Worm (Caenorhabditis elegans) whole organism, late embryonic: Measurements from ENCODE around the gene srd-69.

Experiments
- C38D4.7 ChIP-seq: fragments of 200-800 bp; sonication (Bioruptor generic); optimal IDR thresholded peaks from 2 replicates; lab custom pipeline; 2018; ENCODE audit warnings: mild to moderate bottlenecking, missing genetic modification characterization, moderate library complexity, missing compliant biosample characterization
- K02D7.2 ChIP-seq: sonication (generic microtip); optimal IDR thresholded peaks from 2 replicates; lab custom pipeline; 2017; ENCODE audit warnings: mild to moderate bottlenecking, missing genetic modification characterization, missing compliant biosample characterization
- Y22D7AL.16 ChIP-seq: sonication (generic microtip); optimal IDR thresholded peaks from 2 replicates; lab custom pipeline; 2016; ENCODE audit warnings: missing genetic modification characterization, missing compliant biosample characterization
- ahr-1 ChIP-seq: sonication (generic microtip); optimal IDR thresholded peaks from 2 replicates; lab custom pipeline; 2016; ENCODE audit warnings: missing genetic modification characterization, missing compliant biosample characterization
- ama-1 ChIP-seq: fragments of 150-350 bp; optimal IDR thresholded peaks from 2 replicates; lab custom pipeline; 2014
- ceh-14 ChIP-seq: sonication (generic microtip); optimal IDR thresholded peaks from 2 replicates; lab custom pipeline; 2016; ENCODE audit warnings: missing genotype, missing genetic modification characterization, missing compliant biosample characterization
- ceh-31 ChIP-seq: sonication (generic microtip); optimal IDR thresholded peaks from 2 replicates; lab custom pipeline; 2016; ENCODE audit warnings: missing genetic modification characterization, missing compliant biosample characterization
- ceh-45 ChIP-seq: fragments of 200-800 bp; sonication (Bioruptor generic); IDR thresholded peaks from 2 replicates; pipeline ENCODE4 v1.3.6; 2022; ENCODE audit warnings: missing genetic modification reagents, missing genetic modification characterization, missing compliant biosample characterization
- ceh-48 ChIP-seq: sonication (generic microtip); optimal IDR thresholded peaks from 2 replicates; lab custom pipeline; 2016; ENCODE audit warnings: missing genetic modification characterization, inconsistent platforms, missing compliant biosample characterization
- ceh-6 ChIP-seq: fragments of 200-800 bp; sonication (Bioruptor generic); optimal IDR thresholded peaks from 2 replicates; lab custom pipeline; 2018; ENCODE audit warnings: mild to moderate bottlenecking, missing genetic modification characterization, missing compliant biosample characterization
- dve-1 ChIP-seq: sonication (generic microtip); optimal IDR thresholded peaks from 2 replicates; lab custom pipeline; 2017; ENCODE audit warnings: antibody characterized with exemption, mild to moderate bottlenecking, missing genetic modification characterization, missing compliant biosample characterization
- elt-2 ChIP-seq: sonication (generic microtip); optimal IDR thresholded peaks from 2 replicates; lab custom pipeline; 2016; ENCODE audit warnings: missing genetic modification reagents, missing genetic modification characterization, missing compliant biosample characterization
- ets-4 ChIP-seq: sonication (generic microtip); optimal IDR thresholded peaks from 2 replicates; lab custom pipeline; 2016; ENCODE audit warnings: missing genetic modification characterization, missing compliant biosample characterization
- eyg-1 ChIP-seq: sonication (generic microtip); optimal IDR thresholded peaks from 2 replicates; lab custom pipeline; 2016; ENCODE audit warnings: missing genotype, missing genetic modification characterization, missing compliant biosample characterization
- fkh-10 ChIP-seq: fragments of 150-350 bp; optimal IDR thresholded peaks from 2 replicates; lab custom pipeline; 2014; ENCODE audit warnings: missing biosample characterization, missing genetic modification reagents, missing genetic modification characterization
- hlh-15 ChIP-seq: sonication (generic microtip); optimal IDR thresholded peaks from 2 replicates; lab custom pipeline; 2016; ENCODE audit warnings: missing genetic modification characterization, missing compliant biosample characterization
- hlh-30 ChIP-seq: sonication (generic microtip); optimal IDR thresholded peaks from 2 replicates; lab custom pipeline; 2017; ENCODE audit warnings: antibody characterized with exemption, missing genetic modification characterization, missing compliant biosample characterization; ENCODE audit not compliant: insufficient read depth
- lin-11 ChIP-seq: fragments of 200-800 bp; sonication (Bioruptor generic); optimal IDR thresholded peaks from 2 replicates; lab custom pipeline; 2018; ENCODE audit warnings: mild to moderate bottlenecking, missing genetic modification characterization, missing compliant biosample characterization
- madf-2 ChIP-seq: sonication (generic microtip); optimal IDR thresholded peaks from 2 replicates; lab custom pipeline; 2017; ENCODE audit warnings: missing genetic modification characterization, missing compliant biosample characterization
- mec-3 ChIP-seq: sonication (generic microtip); optimal IDR thresholded peaks from 2 replicates; lab custom pipeline; 2016; ENCODE audit warnings: borderline replicate concordance, missing genetic modification characterization, missing compliant biosample characterization
- nfya-1 ChIP-seq: sonication (generic microtip); optimal IDR thresholded peaks from 2 replicates; lab custom pipeline; 2017; ENCODE audit warnings: missing genetic modification characterization, mild to moderate bottlenecking, missing compliant biosample characterization, antibody characterized with exemption, moderate library complexity
- nhr-11 ChIP-seq: fragments of 150-350 bp; optimal IDR thresholded peaks from 2 replicates; lab custom pipeline; 2014; ENCODE audit warnings: missing biosample characterization, missing genetic modification characterization
- nhr-232 ChIP-seq: sonication (generic microtip); optimal IDR thresholded peaks from 2 replicates; lab custom pipeline; 2016; ENCODE audit warnings: missing genetic modification characterization, missing compliant biosample characterization
- npax-4 ChIP-seq: sonication (generic microtip); optimal IDR thresholded peaks from 2 replicates; lab custom pipeline; 2016; ENCODE audit warnings: missing genetic modification characterization, missing compliant biosample characterization
- pag-3 ChIP-seq: sonication (generic microtip); optimal IDR thresholded peaks from 2 replicates; lab custom pipeline; 2016; ENCODE audit warnings: missing compliant biosample characterization, missing genetic modification characterization, borderline replicate concordance
- pat-9 ChIP-seq: fragments of 200-800 bp; sonication (Bioruptor generic); optimal IDR thresholded peaks from 2 replicates; lab custom pipeline; 2018; ENCODE audit warnings: mild to moderate bottlenecking, missing genetic modification characterization, moderate library complexity, missing compliant biosample characterization
- pha-4 ChIP-seq: fragments of 150-350 bp; optimal IDR thresholded peaks from 2 replicates; lab custom pipeline; 2018; ENCODE audit warnings: missing biosample characterization, missing genetic modification reagents, missing genetic modification characterization
- pqm-1 ChIP-seq: sonication (generic microtip); optimal IDR thresholded peaks from 2 replicates; lab custom pipeline; 2016; ENCODE audit warnings: missing genetic modification characterization, missing compliant biosample characterization
- ref-2 ChIP-seq: sonication (generic microtip); optimal IDR thresholded peaks from 2 replicates; lab custom pipeline; 2016; ENCODE audit warnings: missing genetic modification characterization, missing compliant biosample characterization
- ttx-3 ChIP-seq: sonication (generic microtip); optimal IDR thresholded peaks from 2 replicates; lab custom pipeline; 2016; ENCODE audit warnings: missing genetic modification reagents, missing genetic modification characterization, missing compliant biosample characterization
- unc-3 ChIP-seq, 2 experiments: fragments of 200-800 bp in 1 of 2; sonication (Bioruptor generic) in 1 of 2; sonication (generic microtip) in 1 of 2; conservative IDR thresholded peaks in 1 of 2; optimal IDR thresholded peaks in 1 of 2; 2 replicates each; pipeline versions ENCODE4 v1.3.6 to Lab custom; 2016 to 2022; ENCODE audit warnings: missing compliant biosample characterization in 2 of 2, missing genetic modification characterization in 2 of 2, missing genetic modification reagents in 1 of 2
- unc-42 ChIP-seq: sonication (generic microtip); optimal IDR thresholded peaks from 2 replicates; lab custom pipeline; 2016; ENCODE audit warnings: missing genotype, missing genetic modification characterization, missing compliant biosample characterization
- unc-55 ChIP-seq: sonication (generic microtip); optimal IDR thresholded peaks from 2 replicates; lab custom pipeline; 2017; ENCODE audit warnings: missing biosample characterization, missing genetic modification reagents, missing genetic modification characterization
- unc-86 ChIP-seq: sonication (generic microtip); optimal IDR thresholded peaks from 2 replicates; lab custom pipeline; 2016; ENCODE audit warnings: missing genetic modification characterization, missing compliant biosample characterization
- ztf-16 ChIP-seq: sonication (generic microtip); optimal IDR thresholded peaks from 2 replicates; lab custom pipeline; 2017; ENCODE audit warnings: missing genetic modification characterization, missing compliant biosample characterization

The srd-69 gene

DNA sequence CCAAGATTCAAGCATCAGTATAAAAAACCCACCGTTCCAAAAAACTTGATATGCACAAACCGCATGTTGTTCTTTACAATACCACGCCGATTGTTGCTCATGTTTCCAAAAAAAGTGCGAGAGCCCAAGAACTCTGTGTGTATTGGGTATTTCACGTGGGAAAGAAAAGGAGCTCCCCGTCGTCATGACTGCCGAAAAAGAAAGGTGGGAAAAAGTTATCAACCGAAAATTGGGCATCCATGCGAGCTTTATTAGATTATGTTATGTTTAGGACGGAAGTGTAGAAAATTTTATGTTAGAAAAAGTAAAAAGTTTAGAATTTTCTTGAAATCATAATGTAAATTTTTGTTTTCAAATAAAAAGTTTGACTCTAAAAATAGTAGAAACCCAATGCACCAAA, 5.7 kb downstream of the srd-69 start, which contains the start of gene H04J21.4:
Gene H04J21.4, minus strand, starts transcription at position 101 of the 400 bp plus-strand sequence.
- TF ChIP-seq pha-4 (tag; lab: Kevin White, UChicago) (no peak), C38D4.7 (GFP tag; lab: Kevin White, UChicago) (no peak), elt-2 (tag; lab: Kevin White, UChicago) (no peak), pat-9 (tag; lab: Kevin White, UChicago) (no peak), npax-4 (tag; lab: Kevin White, UChicago) (no peak), pag-3 (tag; lab: Kevin White, UChicago) (no peak), madf-2 (tag; lab: Kevin White, UChicago) (no peak), ahr-1 (tag; lab: Kevin White, UChicago) (no peak), lin-11 (tag; lab: Kevin White, UChicago) (no peak), ttx-3 (tag; lab: Kevin White, UChicago) (no peak)

DNA sequence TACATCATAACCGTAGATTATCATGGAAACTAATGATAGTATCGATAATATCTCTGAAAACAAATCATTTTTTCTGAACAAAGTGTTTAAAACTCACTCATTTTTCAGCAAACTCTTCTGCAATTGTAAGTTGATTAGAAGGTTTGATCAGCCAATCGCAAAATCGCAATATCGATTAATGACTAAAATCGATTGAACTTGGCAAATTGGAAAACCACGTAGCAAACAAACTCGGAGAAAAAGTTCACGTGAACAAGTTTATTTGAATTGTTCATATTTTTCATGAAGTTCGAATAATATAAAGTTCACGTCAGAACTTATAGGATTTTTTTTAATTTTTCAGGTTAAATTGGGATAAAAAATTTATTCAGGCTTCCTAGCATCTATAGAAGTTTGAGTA, 9.1 kb downstream of the srd-69 start, which contains the start of gene H04J21.1:
Gene H04J21.1, minus strand, starts transcription at position 101 of the 400 bp plus-strand sequence.
- no peak for TF ChIP-seq nhr-232 (tag; lab: Kevin White, UChicago)
- TF ChIP-seq dve-1 (tag; lab: Kevin White, UChicago), result no peak
- TF ChIP-seq hlh-15 (tag; lab: Kevin White, UChicago), result no peak
- TF ChIP-seq ref-2 (tag; lab: Kevin White, UChicago), result no peak
- no peak for TF ChIP-seq ceh-6 (GFP tag; lab: Kevin White, UChicago)
- TF ChIP-seq mec-3 (tag; lab: Kevin White, UChicago), result no peak
- TF ChIP-seq eyg-1 (tag; lab: Kevin White, UChicago), result no peak
- TF ChIP-seq ztf-16 (tag; lab: Kevin White, UChicago), result no peak
- TF ChIP-seq ceh-14 (tag; lab: Kevin White, UChicago), result no peak
- no peak for TF ChIP-seq nhr-11 (tag; lab: Kevin White, UChicago)
- no peak for TF ChIP-seq unc-55 (GFP tag; lab: Kevin White, UChicago)
- TF ChIP-seq ceh-45 (GFP tag; lab: Robert Waterston, UW), result no peak
- TF ChIP-seq ceh-31 (tag; lab: Kevin White, UChicago), result no peak
- TF ChIP-seq ets-4, result no peak

- TF ChIP-seq ceh-48 (peak; percentile 89), unc-42 (tag; lab: Kevin White, UChicago) (peak; percentile 28), fkh-10 (GFP tag; lab: Kevin White, UChicago) (no peak), ceh-31 (tag; lab: Kevin White, UChicago) (peak; percentile 3), unc-86 (tag; lab: Kevin White, UChicago) (no peak), ceh-45 (GFP tag; lab: Robert Waterston, UW) (no peak), pat-9 (tag; lab: Kevin White, UChicago) (no peak), nfya-1 (tag; lab: Kevin White, UChicago) (peak; percentile 47), dve-1 (tag; lab: Kevin White, UChicago) (no peak), hlh-15 (tag; lab: Kevin White, UChicago) (no peak), unc-3 (GFP tag; conservative IDR thresholded peaks at IDR 0.05; lab: Robert Waterston, UW) (no peak), unc-3 (tag; optimal IDR thresholded peaks at IDR 0.05; lab: Kevin White, UChicago) (peak; percentile 13), pqm-1 (tag; lab: Kevin White, UChicago) (no peak), ama-1 (lab: Kevin White, UChicago) (no peak)
These were observed 13.2 kb downstream of the srd-69 start, which contains the start of gene H14E04.2 for ce11 chrIII:2375918-2376317. Gene H14E04.2 (plus strand): TSS chrIII:2376193.

DNA sequence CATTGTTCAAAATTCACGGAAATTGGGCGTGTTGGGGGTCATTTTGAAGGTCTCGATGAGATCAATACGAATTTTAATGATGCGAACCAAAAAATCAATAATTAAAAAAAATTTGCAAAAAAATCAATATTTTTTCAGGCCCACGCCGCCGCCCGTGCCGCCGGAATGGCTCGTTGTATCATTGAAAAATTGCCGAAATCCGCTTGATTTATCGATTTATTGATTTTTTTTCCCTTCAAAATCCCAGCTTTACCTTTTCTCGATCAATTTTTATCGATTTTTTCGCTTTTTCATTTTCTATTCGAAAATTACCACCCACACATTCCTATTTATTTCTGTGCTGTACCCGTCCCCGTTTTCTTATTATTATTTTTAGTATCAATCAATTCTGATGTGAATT, 21.6 kb downstream of the srd-69 start:
- no peak for TF ChIP-seq K02D7.2 (tag; lab: Kevin White, UChicago)
- peak; percentile 42 for TF ChIP-seq ceh-48
- no peak for TF ChIP-seq hlh-30 (tag; lab: Kevin White, UChicago)
- TF ChIP-seq Y22D7AL.16 (tag; lab: Kevin White, UChicago), result no peak
